Worm (Caenorhabditis elegans): ENCODE data around the gene tra-2.
"Not testable (repeated sequence)": the region's sequence is repeated elsewhere in the genome, so short reads cannot be mapped to it uniquely, and the experiment has no call there.

ce11 chrII:6982949-6983348 lies 17.5 kb upstream of the tra-2 start:
- not testable (repeated sequence) for TF ChIP-seq med-1 (GFP tag; optimal IDR thresholded peaks at IDR 0.05; ENCODE audit: insufficient read depth); ref-1 (GFP tag; conservative IDR thresholded peaks at IDR 0.05)
- TF ChIP-seq tab-1 (GFP tag; IDR thresholded peaks at IDR 0.05), result peak; percentile 78; the same call in 1 of the 2 replicates
